Worm (Caenorhabditis elegans) whole organism, late embryonic: ENCODE results near the gene lgc-26.

Experiments used
- C38D4.7 ChIP-seq: fragments of 200-800 bp; sonication (Bioruptor generic); optimal IDR thresholded peaks from 2 replicates; lab custom pipeline; 2018; ENCODE audit warnings: mild to moderate bottlenecking, missing genetic modification characterization, moderate library complexity, missing compliant biosample characterization
- F13H6.1 ChIP-seq: sonication (generic microtip); optimal IDR thresholded peaks from 2 replicates; lab custom pipeline; 2016; ENCODE audit warnings: missing genetic modification characterization, missing compliant biosample characterization
- K09A11.1 ChIP-seq: sonication (generic microtip); optimal IDR thresholded peaks from 2 replicates; lab custom pipeline; 2017; ENCODE audit warnings: antibody characterized with exemption, mild to moderate bottlenecking, missing genetic modification characterization, missing compliant biosample characterization; ENCODE audit not compliant: insufficient read depth
- ceh-14 ChIP-seq: sonication (generic microtip); optimal IDR thresholded peaks from 2 replicates; lab custom pipeline; 2016; ENCODE audit warnings: missing genotype, missing genetic modification characterization, missing compliant biosample characterization
- ceh-19 ChIP-seq: fragments of 200-800 bp; sonication (Bioruptor generic); optimal IDR thresholded peaks from 2 replicates; lab custom pipeline; 2018; ENCODE audit warnings: mild to moderate bottlenecking, missing genetic modification characterization, missing compliant biosample characterization
- ceh-2 ChIP-seq: sonication (generic microtip); optimal IDR thresholded peaks from 2 replicates; lab custom pipeline; 2016; ENCODE audit warnings: missing genotype, missing genetic modification characterization, missing compliant biosample characterization
- ceh-34 ChIP-seq: sonication (generic microtip); optimal IDR thresholded peaks from 2 replicates; lab custom pipeline; 2016; ENCODE audit warnings: mild to moderate bottlenecking, missing genetic modification characterization, missing compliant biosample characterization
- ceh-48 ChIP-seq: sonication (generic microtip); optimal IDR thresholded peaks from 2 replicates; lab custom pipeline; 2016; ENCODE audit warnings: missing genetic modification characterization, inconsistent platforms, missing compliant biosample characterization
- ceh-6 ChIP-seq: fragments of 200-800 bp; sonication (Bioruptor generic); optimal IDR thresholded peaks from 2 replicates; lab custom pipeline; 2018; ENCODE audit warnings: mild to moderate bottlenecking, missing genetic modification characterization, missing compliant biosample characterization
- dmd-4 ChIP-seq: sonication (generic microtip); optimal IDR thresholded peaks from 2 replicates; lab custom pipeline; 2016; ENCODE audit warnings: borderline replicate concordance, missing genetic modification characterization, missing compliant biosample characterization
- eyg-1 ChIP-seq: sonication (generic microtip); optimal IDR thresholded peaks from 2 replicates; lab custom pipeline; 2016; ENCODE audit warnings: missing genotype, missing genetic modification characterization, missing compliant biosample characterization
- fax-1 ChIP-seq: sonication (generic microtip); optimal IDR thresholded peaks from 2 replicates; lab custom pipeline; 2016; ENCODE audit warnings: missing genotype, missing genetic modification characterization, missing compliant biosample characterization
- fkh-6 ChIP-seq: sonication (generic microtip); optimal IDR thresholded peaks from 2 replicates; lab custom pipeline; 2016; ENCODE audit warnings: missing genetic modification characterization, missing compliant biosample characterization
- gmeb-2 ChIP-seq: sonication (generic microtip); optimal IDR thresholded peaks from 2 replicates; lab custom pipeline; 2016; ENCODE audit warnings: missing genetic modification characterization, inconsistent platforms, missing compliant biosample characterization
- hlh-13 ChIP-seq: fragments of 200-800 bp; sonication (Bioruptor generic); optimal IDR thresholded peaks from 2 replicates; lab custom pipeline; 2018; ENCODE audit warnings: mild to moderate bottlenecking, missing genetic modification characterization, missing compliant biosample characterization
- hlh-30 ChIP-seq: sonication (generic microtip); optimal IDR thresholded peaks from 2 replicates; lab custom pipeline; 2017; ENCODE audit warnings: antibody characterized with exemption, missing genetic modification characterization, missing compliant biosample characterization; ENCODE audit not compliant: insufficient read depth
- hlh-6 ChIP-seq: sonication (generic microtip); optimal IDR thresholded peaks from 2 replicates; lab custom pipeline; 2016; ENCODE audit warnings: missing genotype, missing genetic modification characterization, missing compliant biosample characterization
- hlh-8 ChIP-seq: sonication (generic microtip); optimal IDR thresholded peaks from 2 replicates; lab custom pipeline; 2016; ENCODE audit warnings: missing genotype, missing genetic modification characterization, missing compliant biosample characterization
- lim-6 ChIP-seq: sonication (generic microtip); optimal IDR thresholded peaks from 2 replicates; lab custom pipeline; 2016; ENCODE audit warnings: missing genetic modification characterization, missing compliant biosample characterization
- mec-3 ChIP-seq: sonication (generic microtip); optimal IDR thresholded peaks from 2 replicates; lab custom pipeline; 2016; ENCODE audit warnings: borderline replicate concordance, missing genetic modification characterization, missing compliant biosample characterization
- nfya-1 ChIP-seq: sonication (generic microtip); optimal IDR thresholded peaks from 2 replicates; lab custom pipeline; 2017; ENCODE audit warnings: missing genetic modification characterization, mild to moderate bottlenecking, missing compliant biosample characterization, antibody characterized with exemption, moderate library complexity
- nhr-232 ChIP-seq: sonication (generic microtip); optimal IDR thresholded peaks from 2 replicates; lab custom pipeline; 2016; ENCODE audit warnings: missing genetic modification characterization, missing compliant biosample characterization
- npax-4 ChIP-seq: sonication (generic microtip); optimal IDR thresholded peaks from 2 replicates; lab custom pipeline; 2016; ENCODE audit warnings: missing genetic modification characterization, missing compliant biosample characterization
- odd-2 ChIP-seq: sonication (generic microtip); optimal IDR thresholded peaks from 2 replicates; lab custom pipeline; 2017; ENCODE audit warnings: antibody characterized with exemption, mild to moderate bottlenecking, missing genetic modification characterization, missing compliant biosample characterization
- pha-2 ChIP-seq: sonication (generic microtip); optimal IDR thresholded peaks from 2 replicates; lab custom pipeline; 2017; ENCODE audit warnings: mild to moderate bottlenecking, missing genetic modification characterization, missing compliant biosample characterization
- ref-2 ChIP-seq: sonication (generic microtip); optimal IDR thresholded peaks from 2 replicates; lab custom pipeline; 2016; ENCODE audit warnings: missing genetic modification characterization, missing compliant biosample characterization
- rnt-1 ChIP-seq: sonication (generic microtip); optimal IDR thresholded peaks from 2 replicates; lab custom pipeline; 2016; ENCODE audit warnings: missing genetic modification characterization, missing compliant biosample characterization
- sdc-2 ChIP-seq: sonication (generic microtip); optimal IDR thresholded peaks from 2 replicates; lab custom pipeline; 2016; ENCODE audit warnings: missing genotype, missing genetic modification characterization, missing compliant biosample characterization
- syd-9 ChIP-seq: sonication (generic microtip); optimal IDR thresholded peaks from 2 replicates; lab custom pipeline; 2016; ENCODE audit warnings: mild to moderate bottlenecking, missing genetic modification characterization, moderate library complexity, missing compliant biosample characterization
- tbx-2 ChIP-seq: sonication (generic microtip); optimal IDR thresholded peaks from 2 replicates; lab custom pipeline; 2016; ENCODE audit warnings: missing genetic modification characterization, missing compliant biosample characterization
- tbx-7 ChIP-seq: sonication (generic microtip); optimal IDR thresholded peaks from 2 replicates; lab custom pipeline; 2016; ENCODE audit warnings: missing genotype, missing genetic modification characterization, missing compliant biosample characterization
- unc-3 ChIP-seq, 2 experiments: fragments of 200-800 bp in 1 of 2; sonication (Bioruptor generic) in 1 of 2; sonication (generic microtip) in 1 of 2; conservative IDR thresholded peaks in 1 of 2; optimal IDR thresholded peaks in 1 of 2; 2 replicates each; pipeline versions ENCODE4 v1.3.6 to Lab custom; 2016 to 2022; ENCODE audit warnings: missing compliant biosample characterization in 2 of 2, missing genetic modification characterization in 2 of 2, missing genetic modification reagents in 1 of 2
- unc-55 ChIP-seq: sonication (generic microtip); optimal IDR thresholded peaks from 2 replicates; lab custom pipeline; 2017; ENCODE audit warnings: missing biosample characterization, missing genetic modification reagents, missing genetic modification characterization
- zip-5 ChIP-seq: sonication (generic microtip); optimal IDR thresholded peaks from 2 replicates; lab custom pipeline; 2016; ENCODE audit warnings: missing genetic modification characterization, missing compliant biosample characterization

The lgc-26 gene

DNA sequence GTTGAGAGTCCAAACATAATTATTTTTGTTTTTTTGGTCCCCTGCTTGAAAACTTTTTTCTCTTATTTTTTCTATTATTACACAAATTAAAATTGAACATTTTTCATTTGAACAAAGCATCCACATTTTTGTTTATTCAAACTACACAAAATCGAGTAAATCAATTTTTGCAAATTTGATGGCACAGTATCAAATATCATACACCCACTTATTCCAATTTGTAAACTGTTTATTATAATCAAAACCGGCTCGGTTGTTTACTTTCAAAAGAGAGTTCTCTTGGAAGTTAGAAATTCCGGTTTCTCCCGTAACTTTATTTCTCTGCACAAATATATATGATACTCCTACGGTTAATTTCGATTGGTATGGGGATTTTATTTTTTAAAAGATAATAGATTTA, at the start of gene lgc-26:
Gene lgc-26 (plus strand): TSS at position 301 of the 400 bp plus-strand sequence.
- TF ChIP-seq ceh-34 (tag; lab: Kevin White, UChicago) (no peak), gmeb-2 (tag; lab: Kevin White, UChicago) (no peak), ceh-19 (GFP tag; lab: Kevin White, UChicago) (no peak), odd-2 (tag; lab: Kevin White, UChicago) (no peak), hlh-6 (tag; lab: Kevin White, UChicago) (no peak), ceh-6 (GFP tag; lab: Kevin White, UChicago) (no peak), unc-3 (GFP tag; conservative IDR thresholded peaks at IDR 0.05; lab: Robert Waterston, UW) (no peak), unc-3 (tag; optimal IDR thresholded peaks at IDR 0.05; lab: Kevin White, UChicago) (no peak)

DNA sequence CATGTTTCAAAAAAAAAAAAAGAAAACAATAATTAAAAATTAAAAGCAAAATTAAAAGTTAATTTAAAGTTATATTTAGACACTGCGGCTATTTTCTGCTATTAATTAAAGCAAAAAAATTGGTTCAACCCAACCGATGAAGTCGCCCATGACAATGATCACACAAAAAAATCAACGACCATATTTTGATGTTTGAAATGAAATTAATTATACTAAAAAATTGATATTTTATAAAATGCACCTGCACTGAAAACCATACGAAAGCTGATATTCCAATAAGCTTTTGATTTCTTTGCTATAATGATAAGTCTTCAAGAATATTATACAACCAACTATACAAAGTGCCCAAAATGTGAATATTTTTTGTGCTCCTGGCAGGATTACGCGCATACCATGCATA, 48.5 kb upstream of the lgc-26 start, which contains the start of gene srh-80:
Gene srh-80 (plus strand): TSS at position 301 of the 400 bp plus-strand sequence.
- TF ChIP-seq dmd-4 (tag; lab: Kevin White, UChicago): no peak
- TF ChIP-seq pha-2 (tag; lab: Kevin White, UChicago): no peak
- no peak for TF ChIP-seq rnt-1
- no peak for TF ChIP-seq eyg-1 (tag; lab: Kevin White, UChicago)
- TF ChIP-seq ceh-2 (tag; lab: Kevin White, UChicago): no peak
- no peak for TF ChIP-seq hlh-13 (GFP tag; lab: Kevin White, UChicago)
- TF ChIP-seq ceh-14 (tag; lab: Kevin White, UChicago): no peak
- TF ChIP-seq tbx-7 (tag; lab: Kevin White, UChicago): no peak

DNA sequence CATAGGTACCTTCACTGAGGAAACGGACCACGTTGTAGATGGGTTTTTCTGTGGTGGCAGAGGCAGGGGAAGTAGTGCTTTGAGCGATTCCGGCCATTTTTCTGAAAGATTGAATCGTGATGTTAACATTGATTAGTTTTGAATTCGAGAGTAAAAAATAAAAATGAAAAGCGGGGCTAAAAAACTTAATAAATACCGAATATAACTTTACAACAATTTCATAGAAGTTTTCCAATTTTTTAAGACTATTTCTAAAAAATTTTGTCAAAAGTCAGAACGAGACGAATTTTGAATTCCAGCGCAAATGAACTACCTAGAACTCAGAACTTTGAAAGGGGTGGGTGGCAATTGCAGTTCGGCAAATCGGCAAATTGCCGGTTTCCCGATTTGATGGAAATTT, 33.5 kb upstream of the lgc-26 start, which contains the start of gene kin-33:
Gene kin-33 (minus strand): TSS at position 101 of the 400 bp plus-strand sequence.
- TF ChIP-seq fkh-6 (tag; lab: Kevin White, UChicago) (no peak), npax-4 (tag; lab: Kevin White, UChicago) (no peak), syd-9 (tag; lab: Kevin White, UChicago) (no peak), C38D4.7 (GFP tag; lab: Kevin White, UChicago) (no peak), hlh-30 (tag; lab: Kevin White, UChicago) (no peak), nfya-1 (no peak), ceh-48 (tag; lab: Kevin White, UChicago) (no peak), fax-1 (tag; lab: Kevin White, UChicago) (no peak), hlh-8 (tag; lab: Kevin White, UChicago) (no peak), ref-2 (tag; lab: Kevin White, UChicago) (no peak), hlh-13 (GFP tag; lab: Kevin White, UChicago) (no peak), ceh-14 (tag; lab: Kevin White, UChicago) (no peak), F13H6.1 (tag; lab: Kevin White, UChicago) (no peak), sdc-2 (tag; lab: Kevin White, UChicago) (no peak), unc-55 (GFP tag; lab: Kevin White, UChicago) (no peak)

DNA sequence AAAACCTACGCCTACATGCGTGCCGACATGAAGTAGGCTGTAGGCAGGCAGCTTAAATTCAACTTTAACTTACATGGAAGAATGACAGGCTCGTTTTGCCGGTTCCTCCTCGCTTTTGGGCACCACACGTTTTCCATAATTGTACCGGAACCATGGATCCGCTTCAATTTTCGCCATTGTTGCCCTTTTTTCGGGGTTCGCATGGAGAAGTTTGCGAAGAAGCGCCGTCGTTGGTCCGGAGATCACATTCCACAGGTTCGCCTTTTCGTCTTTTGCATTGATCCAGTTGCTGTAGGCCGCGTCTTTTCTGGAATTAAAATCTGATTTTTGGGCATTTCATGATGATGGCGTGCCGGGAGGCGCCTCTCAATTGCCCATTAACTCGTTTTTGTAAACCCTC, 31.1 kb upstream of the lgc-26 start:
- TF ChIP-seq sdc-2 (tag; lab: Kevin White, UChicago) (no peak), nhr-232 (tag; lab: Kevin White, UChicago) (no peak), pha-2 (tag; lab: Kevin White, UChicago) (no peak), zip-5 (tag; lab: Kevin White, UChicago) (no peak), ceh-14 (tag; lab: Kevin White, UChicago) (no peak), unc-55 (GFP tag; lab: Kevin White, UChicago) (no peak)

DNA sequence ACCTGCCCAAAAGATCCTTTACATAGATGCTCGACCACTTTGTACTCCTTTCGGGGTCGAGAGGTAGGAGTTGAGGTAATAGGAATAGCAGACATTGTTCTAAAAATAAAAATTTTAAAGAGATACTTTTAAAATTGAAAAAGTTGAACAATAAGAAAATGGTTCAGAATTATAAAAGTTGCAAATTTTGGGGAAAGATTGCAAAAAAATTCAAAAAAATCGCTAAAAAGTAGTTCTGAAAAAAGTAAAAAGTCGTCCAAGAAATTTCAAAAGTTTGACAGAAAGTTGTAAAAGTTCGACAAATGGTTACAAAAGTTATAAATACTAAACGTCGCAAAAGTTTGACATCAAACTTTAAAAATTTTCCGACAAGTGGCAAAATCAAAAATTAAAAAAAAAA, 30.0 kb upstream of the lgc-26 start, which contains the start of gene R02C2.1:
Gene R02C2.1 (minus strand): TSS at position 101 of the 400 bp plus-strand sequence.
- TF ChIP-seq mec-3 (tag; lab: Kevin White, UChicago) (no peak), unc-3 (GFP tag; conservative IDR thresholded peaks at IDR 0.05; lab: Robert Waterston, UW) (no peak), unc-3 (tag; optimal IDR thresholded peaks at IDR 0.05; lab: Kevin White, UChicago) (no peak), sdc-2 (tag; lab: Kevin White, UChicago) (no peak), tbx-2 (tag; lab: Kevin White, UChicago) (no peak), lim-6 (no peak), K09A11.1 (tag; lab: Kevin White, UChicago) (no peak)
